Worm (Caenorhabditis elegans) whole organism, L4 larva: ENCODE data around the gene C17H11.5.

ENCODE experiments used
- F44E2.7 ChIP-seq: fragments of 200-800 bp; sonication (Bioruptor generic); IDR thresholded peaks from 2 replicates; pipeline ENCODE4 v2.1.2; 2022; ENCODE audit warnings: missing genetic modification characterization, missing compliant biosample characterization
- F49E8.2 ChIP-seq: sonication (generic microtip); optimal IDR thresholded peaks from 2 replicates; lab custom pipeline; 2016; ENCODE audit warnings: missing compliant biosample characterization, mild to moderate bottlenecking, missing genetic modification characterization, borderline replicate concordance
- ZK546.5 ChIP-seq, 2 experiments: sonication (generic microtip); optimal IDR thresholded peaks; 2 replicates each; lab custom pipeline; 2017; ENCODE audit warnings: missing biosample characterization in 2 of 2, missing genetic modification characterization in 2 of 2
- lin-1 ChIP-seq: fragments of 200-800 bp; sonication (Bioruptor generic); IDR thresholded peaks from 2 replicates; pipeline ENCODE4 v1.3.6; 2022; ENCODE audit warnings: missing genetic modification reagents, missing genetic modification characterization, missing compliant biosample characterization
- lin-29 ChIP-seq: fragments of 200-800 bp; sonication (Bioruptor generic); IDR thresholded peaks from 2 replicates; pipeline ENCODE4 v1.3.6; 2022; ENCODE audit warnings: missing genetic modification reagents, missing genetic modification characterization, missing compliant biosample characterization
- pqm-1 ChIP-seq: sonication (generic microtip); optimal IDR thresholded peaks from 2 replicates; lab custom pipeline; 2017; ENCODE audit warnings: missing biosample characterization, missing genetic modification characterization
- snpc-4 ChIP-seq: fragments of 150-350 bp; optimal IDR thresholded peaks from 2 replicates; lab custom pipeline; 2014; ENCODE audit warnings: missing biosample characterization, missing genetic modification characterization
- zag-1 ChIP-seq: fragments of 150-350 bp; optimal IDR thresholded peaks from 2 replicates; lab custom pipeline; 2014; ENCODE audit warnings: missing biosample characterization, missing genetic modification characterization

- TF ChIP-seq lin-29 (GFP tag; lab: Robert Waterston, UW) (no peak), lin-1 (GFP tag; lab: Robert Waterston, UW) (no peak), F49E8.2 (tag; lab: Kevin White, UChicago) (no peak), zag-1 (tag; lab: Kevin White, UChicago) (no peak), ZK546.5 (tag; optimal IDR thresholded peaks at IDR 0.05; lab: Kevin White, UChicago) (no peak), F44E2.7 (no peak), snpc-4 (tag; lab: Kevin White, UChicago) (no peak), pqm-1 (tag; lab: Kevin White, UChicago) (no peak)
These were observed 25.7 kb downstream of the C17H11.5 start, which contains the start of gene hil-3 for ce11 chrX:8158975-8159813.
